Worm (Caenorhabditis elegans) whole organism, dauer: ENCODE data around the gene nspc-17.
"Not testable (repeated sequence)": the region's sequence is repeated elsewhere in the genome, so short reads cannot be mapped to it uniquely, and the experiment has no call there.

ENCODE experiments used
- unc-62 ChIP-seq: sonication (generic microtip); optimal IDR thresholded peaks from 2 replicates; lab custom pipeline; 2017; ENCODE audit warnings: missing biosample characterization, missing genetic modification reagents, missing genetic modification characterization

Gene nspc-17

ce11 chrX:14525081-14525324 is at the start of gene nspc-17:
Gene nspc-17 (minus strand): TSS chrX:14525181.
- not testable (repeated sequence) for TF ChIP-seq unc-62

ce11 chrX:14572419-14572818 is 47.4 kb upstream of the nspc-17 start, which contains the start of gene lron-1:
Gene lron-1 (plus strand): TSS chrX:14572719.
- no peak for TF ChIP-seq unc-62

DNA sequence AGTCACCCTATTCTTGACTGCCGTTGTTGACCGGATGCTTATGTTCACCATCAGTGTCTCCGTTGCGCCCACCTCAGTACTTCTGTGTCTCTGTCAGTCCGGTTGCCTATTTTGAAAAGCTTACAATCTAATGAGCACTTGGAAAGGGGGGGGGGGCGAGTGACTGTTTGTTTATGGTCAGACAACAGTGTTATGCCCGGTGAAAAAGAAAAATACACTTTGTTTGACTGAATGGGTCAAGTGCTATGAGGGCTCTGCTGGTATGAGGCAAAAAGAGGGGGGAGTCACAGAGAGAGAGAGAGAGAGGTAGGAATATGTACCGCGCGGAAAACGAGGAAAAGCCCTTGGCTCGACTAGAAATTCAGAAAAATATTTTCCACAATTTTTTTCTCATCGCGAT is 46.3 kb upstream of the nspc-17 start:
- no peak for TF ChIP-seq unc-62

DNA sequence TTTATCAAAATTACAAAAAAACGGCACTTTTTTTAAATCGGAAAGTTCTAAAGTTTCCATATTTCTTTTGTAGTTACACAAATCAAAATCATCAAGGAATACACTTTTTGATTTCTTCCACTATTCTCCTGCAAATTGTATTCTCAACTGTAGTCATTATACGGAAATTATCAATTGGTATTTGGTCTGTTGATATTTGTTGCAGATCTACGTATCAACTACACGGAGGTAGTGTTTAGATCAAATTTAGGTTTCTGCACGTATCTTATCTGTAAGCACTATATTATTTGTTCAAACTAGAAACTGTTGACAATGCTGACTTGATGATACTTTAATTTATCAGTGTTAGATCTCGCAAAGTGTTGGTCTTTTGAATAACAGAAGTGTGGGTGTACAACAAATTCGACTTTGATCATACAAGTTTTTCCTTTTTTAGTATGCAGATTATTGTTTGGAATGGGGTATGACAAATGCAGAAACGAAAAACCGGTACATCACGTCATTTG is 43.3 kb upstream of the nspc-17 start:
- no peak for TF ChIP-seq unc-62

DNA sequence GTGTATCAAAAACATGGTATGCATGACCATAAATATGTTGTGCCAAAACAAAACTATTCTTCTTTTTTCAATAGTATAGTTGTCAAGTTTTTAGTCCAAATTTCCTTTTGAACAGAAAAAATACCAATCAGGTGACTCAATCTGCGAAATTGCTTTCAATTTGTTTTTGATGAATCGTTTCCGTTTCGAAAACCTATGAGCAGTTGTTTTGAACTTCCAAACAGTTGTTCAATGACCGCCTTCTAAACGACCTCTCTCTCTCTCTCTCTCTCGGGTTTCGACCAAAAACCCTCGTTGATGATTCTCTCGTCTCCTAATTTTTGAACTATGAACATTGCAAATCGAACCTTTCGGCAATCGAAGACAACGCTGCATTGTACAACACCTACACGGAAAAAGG is 41.1 kb upstream of the nspc-17 start:
- TF ChIP-seq unc-62: no peak

DNA sequence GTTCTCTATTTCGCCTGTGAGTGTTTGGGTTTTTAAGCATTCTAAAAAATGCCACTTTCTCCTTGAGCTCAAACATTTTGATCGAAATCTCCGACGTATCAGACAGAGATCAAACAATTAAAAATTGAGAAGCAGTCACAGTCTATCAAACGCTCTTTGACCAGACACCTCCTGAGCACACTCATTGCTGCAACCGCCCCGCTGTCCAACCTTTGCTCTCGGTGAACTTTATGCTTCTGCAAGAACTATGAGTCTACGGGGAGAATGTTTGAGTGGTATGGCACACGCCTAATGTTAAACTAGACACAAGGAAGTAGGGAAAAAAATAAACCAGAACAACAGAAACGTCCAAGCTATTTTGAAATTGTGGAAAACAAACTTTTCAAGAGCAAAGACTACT is 40.3 kb upstream of the nspc-17 start:
- TF ChIP-seq unc-62: no peak

ce11 chrX:14563818-14564217 is 38.8 kb upstream of the nspc-17 start:
- no peak for TF ChIP-seq unc-62

- TF ChIP-seq unc-62: no peak
Observed at ce11 chrX:14562286-14563086, 37.5 kb upstream of the nspc-17 start.

- TF ChIP-seq unc-62: no peak
Observed at ce11 chrX:14561416-14561973, 36.5 kb upstream of the nspc-17 start.

ce11 chrX:14560297-14560680 is 35.3 kb upstream of the nspc-17 start:
- peak; percentile 47 for TF ChIP-seq unc-62

DNA sequence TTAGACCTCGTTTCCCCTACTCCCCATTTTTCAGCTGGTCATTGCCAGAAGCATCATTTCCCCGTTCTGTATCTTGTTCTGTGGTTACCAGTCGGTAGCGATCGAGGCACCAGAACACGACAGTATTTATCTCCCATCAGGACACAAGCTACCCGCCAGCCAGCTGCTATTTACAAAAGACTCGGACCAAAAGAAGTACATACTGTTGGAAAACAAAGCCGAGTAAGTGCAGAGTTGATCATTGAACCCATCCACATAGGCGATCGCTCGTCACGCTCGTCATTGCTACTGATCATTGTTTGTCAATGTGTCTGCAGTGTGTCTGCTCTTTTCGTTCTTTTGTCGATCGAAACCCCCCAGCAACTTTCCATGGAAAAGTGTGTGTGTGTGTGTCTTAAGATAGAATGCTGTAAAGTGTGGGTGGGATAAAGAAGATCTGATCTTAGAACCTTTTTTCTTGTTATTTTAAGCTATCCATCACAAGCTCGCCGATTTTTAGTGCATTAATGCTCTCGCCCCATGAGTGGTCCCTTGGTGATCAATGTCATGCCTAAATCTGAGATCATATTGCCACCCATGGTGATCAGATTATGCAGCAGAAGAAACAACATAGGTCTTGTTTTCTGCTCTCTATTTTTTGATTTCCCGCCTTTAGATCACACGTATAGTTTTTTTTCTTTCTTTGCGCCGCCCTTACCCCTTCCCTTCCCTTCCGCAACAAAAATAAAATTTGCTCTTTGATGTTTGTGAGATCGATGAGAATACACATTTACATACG is 34.7 kb upstream of the nspc-17 start:
- no peak for TF ChIP-seq unc-62

ce11 chrX:14559084-14559483 is 34.1 kb upstream of the nspc-17 start:
- no peak for TF ChIP-seq unc-62

DNA sequence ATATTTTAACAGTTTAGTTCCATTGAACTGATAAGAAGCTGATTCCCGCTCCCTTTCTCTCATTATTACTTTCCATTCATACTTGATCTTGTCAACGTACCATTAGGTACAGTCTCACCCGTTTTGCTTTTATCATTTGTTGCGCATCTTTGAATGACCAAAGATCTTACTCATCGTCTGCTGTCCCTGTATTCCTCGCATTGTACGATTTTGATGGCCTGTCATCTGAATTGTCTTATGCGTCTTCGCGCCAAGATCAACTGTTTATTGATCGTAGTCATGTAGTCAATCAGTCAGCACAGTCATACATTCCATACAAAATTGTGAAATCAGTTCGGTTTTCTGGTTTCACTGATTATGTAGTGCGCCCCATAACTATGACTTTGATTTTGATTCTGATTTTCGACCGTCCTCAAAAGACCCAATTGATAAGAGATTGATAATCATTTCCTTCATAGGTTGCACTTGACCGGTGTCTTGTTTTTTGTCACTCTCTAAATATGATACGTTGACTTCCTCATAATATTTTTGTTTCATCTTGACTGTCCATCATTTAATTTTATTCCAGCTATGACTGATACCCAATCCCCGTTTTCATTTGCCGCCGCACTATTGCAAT is 33.1 kb upstream of the nspc-17 start, which contains the start of gene nhr-3:
nhr-3 (plus strand) TSS at position 569 of the 619 bp plus-strand sequence.
- no peak for TF ChIP-seq unc-62

DNA sequence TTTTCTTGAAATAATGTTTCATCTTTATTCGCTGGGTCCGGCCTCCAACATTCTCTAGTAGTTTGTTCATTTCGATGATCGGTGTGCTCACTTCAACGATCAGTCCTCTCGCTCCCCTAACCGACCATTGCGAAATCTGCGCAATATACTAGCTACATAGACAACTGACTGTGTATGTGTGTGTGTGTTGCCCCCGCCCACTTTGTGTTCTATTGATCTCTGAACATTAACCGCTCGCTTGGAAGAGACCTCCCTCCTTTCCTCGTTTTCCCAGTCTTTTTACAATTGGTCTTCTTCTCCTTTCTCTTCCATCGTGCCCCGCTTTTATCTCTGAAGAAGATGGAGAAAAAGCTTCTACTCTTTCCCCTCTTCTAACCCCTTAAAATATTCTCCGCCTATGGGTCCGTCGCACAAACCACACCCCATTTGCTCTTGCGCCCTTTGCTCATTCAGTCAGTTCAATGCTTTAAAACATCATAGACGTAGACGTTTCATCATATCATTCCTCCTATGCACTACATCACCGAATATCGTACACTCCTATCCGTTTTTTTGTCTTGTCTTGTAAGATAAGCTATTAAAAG is 32.5 kb upstream of the nspc-17 start:
- no peak for TF ChIP-seq unc-62

- no peak for TF ChIP-seq unc-62
Observed at ce11 chrX:14556403-14556802, 31.4 kb upstream of the nspc-17 start.

DNA sequence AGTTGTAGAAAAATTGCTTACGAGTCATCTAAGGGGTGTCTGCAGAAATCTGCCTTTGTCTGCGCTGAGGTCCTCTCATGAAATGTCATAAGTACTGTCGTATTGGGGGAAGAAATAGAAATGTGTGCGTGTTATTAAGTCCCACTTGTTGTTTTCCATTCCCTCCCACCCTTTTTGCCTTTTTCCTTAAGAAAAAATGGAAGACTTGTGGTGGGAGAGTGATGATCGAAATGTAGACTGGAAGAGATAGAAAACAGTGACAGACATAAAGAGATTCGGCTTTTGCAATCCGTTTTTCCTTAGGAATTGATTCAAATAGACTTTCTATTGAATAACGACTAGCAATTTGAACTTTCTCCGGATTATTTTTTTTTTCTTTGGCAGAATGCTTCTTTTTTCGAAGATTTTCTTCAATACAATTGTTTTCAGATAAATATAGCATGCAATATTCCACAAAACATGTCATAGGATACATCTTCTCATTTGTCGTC is 24.8 kb upstream of the nspc-17 start, which contains the start of gene ram-5:
ram-5 (plus strand) TSS at position 441 of the 491 bp plus-strand sequence.
- TF ChIP-seq unc-62: no peak
